Fruit fly (Drosophila melanogaster) whole organism, prepupa: ENCODE data around the gene Mpcp2.
A peak's percentile ranks its signal among the peaks of the same experiment; 100 is the strongest.

ENCODE experiments used
- Blimp-1 ChIP-seq: fragments of 200-800 bp; sonication (Bioruptor generic); optimal IDR thresholded peaks from 3 replicates; lab custom pipeline; 2017; ENCODE audit warnings: missing biosample characterization, missing genetic modification characterization, mild to moderate bottlenecking, moderate library complexity, missing genetic modification reagents
- CG10631 ChIP-seq: fragments of 200-800 bp; sonication (Bioruptor generic); optimal IDR thresholded peaks from 2 replicates; lab custom pipeline; 2016; ENCODE audit warnings: missing biosample characterization, missing genetic modification characterization
- CG11762 ChIP-seq: fragments of 200-800 bp; sonication (Bioruptor generic); optimal IDR thresholded peaks from 3 replicates; lab custom pipeline; 2016; ENCODE audit warnings: missing biosample characterization, missing genetic modification characterization; ENCODE audit not compliant: insufficient read depth
- CG11902 ChIP-seq: fragments of 200-800 bp; sonication (Bioruptor generic); optimal IDR thresholded peaks from 3 replicates; lab custom pipeline; 2016; ENCODE audit warnings: missing biosample characterization, missing genetic modification characterization
- CG15336 ChIP-seq: fragments of 200-800 bp; sonication (Bioruptor generic); IDR thresholded peaks from 2 replicates; pipeline ENCODE4 v1.3.6; 2022; ENCODE audit warnings: missing biosample characterization, missing genetic modification characterization
- CG1621 ChIP-seq: fragments of 200-800 bp; sonication (Bioruptor generic); optimal IDR thresholded peaks from 3 replicates; lab custom pipeline; 2018; ENCODE audit warnings: missing biosample characterization, mild to moderate bottlenecking, missing genetic modification characterization
- CG16779 ChIP-seq: fragments of 200-800 bp; sonication (Bioruptor generic); optimal IDR thresholded peaks from 3 replicates; lab custom pipeline; 2017; ENCODE audit warnings: missing biosample characterization, mild to moderate bottlenecking, missing genetic modification characterization
- CG3032 ChIP-seq: fragments of 200-800 bp; optimal IDR thresholded peaks from 2 replicates; lab custom pipeline; 2019; ENCODE audit warnings: missing biosample characterization, mild to moderate bottlenecking, missing genetic modification characterization, moderate library complexity
- CG34406 ChIP-seq: fragments of 200-800 bp; sonication (Bioruptor generic); optimal IDR thresholded peaks from 3 replicates; lab custom pipeline; 2016; ENCODE audit warnings: missing biosample characterization, missing genetic modification characterization
- CG3919 ChIP-seq: fragments of 200-800 bp; sonication (Bioruptor generic); optimal IDR thresholded peaks from 3 replicates; lab custom pipeline; 2016; ENCODE audit warnings: missing biosample characterization, missing genetic modification characterization
- CG6792 ChIP-seq: fragments of 200-800 bp; sonication (Bioruptor generic); optimal IDR thresholded peaks from 3 replicates; lab custom pipeline; 2016; ENCODE audit warnings: missing biosample characterization, missing genetic modification characterization
- CG6808 ChIP-seq: fragments of 200-800 bp; sonication (Bioruptor generic); optimal IDR thresholded peaks from 3 replicates; lab custom pipeline; 2017; ENCODE audit warnings: missing biosample characterization, missing genetic modification characterization, mild to moderate bottlenecking, moderate library complexity, missing genetic modification reagents
- CG6854 ChIP-seq: fragments of 200-800 bp; sonication (Bioruptor generic); optimal IDR thresholded peaks from 2 replicates; lab custom pipeline; 2017; ENCODE audit warnings: missing biosample characterization, mild to moderate bottlenecking, missing genetic modification characterization
- CG7368 ChIP-seq: fragments of 200-800 bp; sonication (Bioruptor generic); optimal IDR thresholded peaks from 3 replicates; lab custom pipeline; 2016; ENCODE audit warnings: missing biosample characterization, missing genetic modification characterization
- CG8319 ChIP-seq: fragments of 200-800 bp; sonication (Bioruptor generic); optimal IDR thresholded peaks from 3 replicates; lab custom pipeline; 2016; ENCODE audit warnings: missing biosample characterization, missing genetic modification characterization
- CG8632 ChIP-seq: fragments of 200-800 bp; sonication (Bioruptor generic); optimal IDR thresholded peaks from 3 replicates; lab custom pipeline; 2016; ENCODE audit warnings: missing biosample characterization, missing genetic modification characterization
- CG9139 ChIP-seq: fragments of 200-800 bp; sonication (Bioruptor generic); optimal IDR thresholded peaks from 3 replicates; lab custom pipeline; 2017; ENCODE audit warnings: missing biosample characterization, mild to moderate bottlenecking, missing genetic modification characterization
- Eip75B ChIP-seq: fragments of 200-800 bp; sonication (Bioruptor generic); optimal IDR thresholded peaks from 3 replicates; lab custom pipeline; 2016; ENCODE audit warnings: missing biosample characterization, missing genetic modification characterization
- Eip78C ChIP-seq: fragments of 200-800 bp; sonication (Bioruptor generic); peaks from one replicate; lab custom pipeline; 2016; ENCODE audit warnings: missing biosample characterization, missing genetic modification characterization
- Eip93F ChIP-seq: fragments of 200-800 bp; sonication (Bioruptor generic); optimal IDR thresholded peaks from 2 replicates; lab custom pipeline; 2016; ENCODE audit warnings: missing biosample characterization, mild to moderate bottlenecking, missing genetic modification characterization
- Ets96B ChIP-seq: fragments of 200-800 bp; optimal IDR thresholded peaks from 2 replicates; lab custom pipeline; 2019; ENCODE audit warnings: missing biosample characterization, mild to moderate bottlenecking, missing genetic modification characterization, moderate library complexity
- Gug ChIP-seq: fragments of 200-800 bp; sonication (Bioruptor generic); IDR thresholded peaks from 2 replicates; pipeline ENCODE4 v1.3.6; 2022; ENCODE audit warnings: missing biosample characterization, missing genetic modification characterization
- Hr38 ChIP-seq: sonication (Bioruptor generic); optimal IDR thresholded peaks from 2 replicates; lab custom pipeline; 2016; ENCODE audit warnings: missing biosample characterization, missing genetic modification characterization
- Hr39 ChIP-seq: fragments of 200-800 bp; sonication (Bioruptor generic); optimal IDR thresholded peaks from 2 replicates; lab custom pipeline; 2016; ENCODE audit warnings: missing biosample characterization, missing genetic modification characterization
- Hr4 ChIP-seq: fragments of 200-800 bp; sonication (Bioruptor generic); optimal IDR thresholded peaks from 3 replicates; lab custom pipeline; 2016; ENCODE audit warnings: missing biosample characterization, missing genetic modification characterization
- Lpt ChIP-seq: fragments of 200-800 bp; sonication (Bioruptor generic); optimal IDR thresholded peaks from 3 replicates; lab custom pipeline; 2016; ENCODE audit warnings: missing biosample characterization, missing genetic modification characterization
- OdsH ChIP-seq: fragments of 200-800 bp; sonication (Bioruptor generic); optimal IDR thresholded peaks from 3 replicates; lab custom pipeline; 2016; ENCODE audit warnings: missing biosample characterization, missing genetic modification characterization
- Smox ChIP-seq: fragments of 200-800 bp; sonication (Bioruptor generic); optimal IDR thresholded peaks from 3 replicates; lab custom pipeline; 2016; ENCODE audit warnings: missing biosample characterization, missing genetic modification characterization
- Sox102F ChIP-seq: fragments of 200-800 bp; sonication (Bioruptor generic); optimal IDR thresholded peaks from 2 replicates; lab custom pipeline; 2016; ENCODE audit warnings: missing biosample characterization, mild to moderate bottlenecking, missing genetic modification characterization
- Sox14 ChIP-seq: fragments of 200-800 bp; sonication (Bioruptor generic); optimal IDR thresholded peaks from 3 replicates; lab custom pipeline; 2016; ENCODE audit warnings: missing biosample characterization, missing genetic modification characterization
- Sox15 ChIP-seq: fragments of 200-800 bp; sonication (Bioruptor generic); optimal IDR thresholded peaks from 3 replicates; lab custom pipeline; 2016; ENCODE audit warnings: missing biosample characterization, missing genetic modification characterization
- acj6 ChIP-seq: fragments of 200-800 bp; sonication (Bioruptor generic); optimal IDR thresholded peaks from 3 replicates; lab custom pipeline; 2016; ENCODE audit warnings: missing biosample characterization, missing genetic modification characterization
- cyc ChIP-seq: fragments of 200-800 bp; sonication (Bioruptor generic); optimal IDR thresholded peaks from 3 replicates; lab custom pipeline; 2016; ENCODE audit warnings: missing biosample characterization, missing genetic modification characterization
- dac ChIP-seq: fragments of 200-800 bp; sonication (Bioruptor generic); optimal IDR thresholded peaks from 2 replicates; lab custom pipeline; 2017; ENCODE audit warnings: missing biosample characterization, mild to moderate bottlenecking, missing genetic modification characterization
- fd59A ChIP-seq: fragments of 200-800 bp; sonication (Bioruptor generic); optimal IDR thresholded peaks from 2 replicates; lab custom pipeline; 2017; ENCODE audit warnings: missing biosample characterization, mild to moderate bottlenecking, missing genetic modification characterization, missing genetic modification reagents
- fkh ChIP-seq: fragments of 200-800 bp; sonication (Bioruptor generic); optimal IDR thresholded peaks from 3 replicates; lab custom pipeline; 2017; ENCODE audit warnings: missing biosample characterization, mild to moderate bottlenecking, missing genetic modification characterization, moderate library complexity
- pdm3 ChIP-seq: fragments of 200-800 bp; sonication (Bioruptor generic); optimal IDR thresholded peaks from 3 replicates; lab custom pipeline; 2016; ENCODE audit warnings: missing biosample characterization, missing genetic modification characterization
- spab ChIP-seq: fragments of 200-800 bp; sonication (Bioruptor generic); optimal IDR thresholded peaks from 2 replicates; lab custom pipeline; 2017; ENCODE audit warnings: missing biosample characterization, mild to moderate bottlenecking, missing genetic modification characterization, missing genetic modification reagents
- ss ChIP-seq, 2 experiments: fragments of 200-800 bp; sonication (Bioruptor generic); optimal IDR thresholded peaks; 2 replicates in 1 of 2; 3 replicates in 1 of 2; lab custom pipeline; 2017 to 2018; ENCODE audit warnings: mild to moderate bottlenecking in 2 of 2, missing biosample characterization in 2 of 2, missing genetic modification characterization in 2 of 2, moderate library complexity in 1 of 2
- svp ChIP-seq: fragments of 200-800 bp; sonication (Bioruptor generic); peaks from one replicate; lab custom pipeline; 2016; ENCODE audit warnings: missing biosample characterization, missing genetic modification characterization
- topi ChIP-seq: fragments of 200-800 bp; sonication (Bioruptor generic); optimal IDR thresholded peaks from 3 replicates; lab custom pipeline; 2016; ENCODE audit warnings: missing biosample characterization, missing genetic modification characterization

Gene Mpcp2

DNA sequence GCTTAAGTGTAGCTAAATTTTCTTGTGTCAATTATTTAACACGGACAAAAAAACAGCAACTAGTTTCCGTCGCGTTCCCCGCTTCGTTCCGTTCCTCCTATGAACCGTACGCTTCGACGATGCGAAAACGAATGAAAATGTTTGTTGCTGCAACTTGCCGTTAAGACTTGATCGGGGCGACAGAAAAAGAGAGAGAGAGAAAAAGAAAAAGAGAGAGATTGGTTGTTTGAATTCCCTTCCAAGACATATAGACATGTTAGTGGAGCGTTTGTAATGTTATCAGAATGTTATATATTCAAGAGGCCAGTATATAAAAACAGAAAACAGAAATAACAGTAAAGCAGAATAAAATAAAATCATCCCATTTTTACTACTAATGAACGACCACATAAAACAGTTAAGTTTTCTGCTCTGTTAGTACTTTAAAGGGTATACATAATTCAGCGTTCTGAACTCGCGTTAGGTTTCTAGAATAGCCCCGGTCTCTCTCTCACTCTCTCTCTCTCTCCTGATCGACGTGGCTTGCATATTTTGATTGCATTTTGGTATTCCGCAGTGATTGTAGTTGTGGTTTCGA, 13.5 kb downstream of the Mpcp2 start, which contains the start of gene Gbs-70E (continued):
- TF ChIP-seq dac (GFP tag; lab: Kevin White, UChicago) (peak; percentile 70), fd59A (GFP tag; lab: Kevin White, UChicago) (peak; percentile 87), CG3032 (peak; percentile 89), CG8632 (GFP tag; lab: Kevin White, UChicago) (peak; percentile 93), CG6808 (peak; percentile 93), CG1621 (peak; percentile 88), OdsH (GFP tag; lab: Kevin White, UChicago) (peak; percentile 94), acj6 (GFP tag; lab: Kevin White, UChicago) (peak; percentile 94), CG3919 (GFP tag; lab: Kevin White, UChicago) (peak; percentile 94), Smox (GFP tag; lab: Kevin White, UChicago) (peak; percentile 94), Sox102F (peak; percentile 95), Lpt (GFP tag; lab: Kevin White, UChicago) (peak; percentile 88), Hr4 (GFP tag; lab: Kevin White, UChicago) (peak; percentile 95), Gug (GFP tag; lab: Robert Waterston, UW) (peak; percentile 90), Sox14 (GFP tag; lab: Kevin White, UChicago) (peak; percentile 96), pdm3 (GFP tag; lab: Kevin White, UChicago) (peak; percentile 95), Hr39 (GFP tag; lab: Kevin White, UChicago) (peak; percentile 94), Blimp-1 (GFP tag; lab: Kevin White, UChicago) (peak; percentile 83), Sox15 (GFP tag; lab: Kevin White, UChicago) (peak; percentile 91)

DNA sequence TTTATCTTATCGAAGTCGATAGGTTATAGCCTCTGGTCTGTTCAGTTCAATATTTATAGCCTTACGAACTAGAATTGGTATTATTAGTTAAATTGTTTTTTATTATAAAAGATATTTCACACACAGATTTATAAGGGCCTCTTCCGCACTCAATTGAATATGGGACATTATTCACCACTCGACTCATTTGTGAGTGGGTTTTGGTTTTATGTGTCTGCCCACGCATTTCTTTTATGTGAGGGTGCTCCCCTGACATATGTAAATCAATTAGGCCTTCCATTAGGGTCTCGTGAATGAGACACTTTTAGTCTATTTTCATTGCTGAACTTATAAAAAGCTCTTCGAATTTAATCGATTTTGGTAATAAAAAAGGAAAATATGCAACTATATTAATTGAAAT, 14.2 kb downstream of the Mpcp2 start:
- no peak for TF ChIP-seq ss (GFP tag; optimal IDR thresholded peaks at IDR 0.05; lab: Kevin White, UChicago)
- no peak for TF ChIP-seq Sox14 (GFP tag; lab: Kevin White, UChicago)
- TF ChIP-seq CG16779 (tag; lab: Kevin White, UChicago) = no peak

DNA sequence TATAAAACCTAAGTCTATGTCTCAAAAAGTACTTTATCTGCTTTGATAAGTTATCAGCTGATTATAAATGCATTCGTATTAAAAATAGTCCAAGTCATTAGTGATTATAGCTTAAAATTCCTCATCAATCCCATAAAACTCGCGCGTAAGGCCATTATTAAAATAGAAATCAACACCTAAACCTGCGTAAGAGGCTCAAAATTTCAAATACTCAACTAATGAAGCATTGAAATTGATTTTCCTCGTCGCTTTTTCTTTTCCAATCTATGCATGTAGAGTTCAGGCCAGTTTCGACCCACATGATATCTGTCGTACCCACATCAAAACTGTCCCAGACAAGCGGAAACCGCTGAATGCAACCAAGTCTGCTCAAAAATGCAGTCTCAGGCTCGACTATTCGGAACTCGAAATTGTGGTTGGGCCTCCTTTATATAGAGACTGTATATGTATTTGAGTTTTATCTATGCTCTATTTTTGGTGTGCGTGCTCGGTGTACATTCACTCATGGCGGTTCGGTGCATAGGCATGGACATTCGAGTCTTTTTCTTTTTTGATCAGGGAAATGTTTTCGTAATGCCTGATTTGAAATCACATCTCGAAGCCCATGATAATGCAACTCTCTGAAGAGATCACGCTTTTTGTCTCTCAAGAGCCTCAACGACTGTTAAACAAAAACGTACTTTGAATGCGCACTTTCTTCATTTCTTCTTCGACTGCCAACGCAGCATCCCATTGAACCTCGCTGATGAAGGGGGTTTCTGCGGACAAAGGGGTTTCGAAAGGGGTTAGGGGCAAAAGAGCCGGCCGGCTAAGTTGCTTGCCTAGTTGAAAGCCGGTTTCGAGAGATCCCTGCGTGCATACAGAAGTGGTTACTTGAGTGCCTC, 14.8 kb downstream of the Mpcp2 start:
- TF ChIP-seq CG11762 (GFP tag; lab: Kevin White, UChicago) (no peak), CG9139 (no peak), CG15336 (no peak), CG6854 (GFP tag; lab: Kevin White, UChicago) (no peak), CG3032 (no peak), acj6 (GFP tag; lab: Kevin White, UChicago) (no peak), Lpt (GFP tag; lab: Kevin White, UChicago) (no peak), topi (GFP tag; lab: Kevin White, UChicago) (no peak), CG34406 (GFP tag; lab: Kevin White, UChicago) (no peak)

DNA sequence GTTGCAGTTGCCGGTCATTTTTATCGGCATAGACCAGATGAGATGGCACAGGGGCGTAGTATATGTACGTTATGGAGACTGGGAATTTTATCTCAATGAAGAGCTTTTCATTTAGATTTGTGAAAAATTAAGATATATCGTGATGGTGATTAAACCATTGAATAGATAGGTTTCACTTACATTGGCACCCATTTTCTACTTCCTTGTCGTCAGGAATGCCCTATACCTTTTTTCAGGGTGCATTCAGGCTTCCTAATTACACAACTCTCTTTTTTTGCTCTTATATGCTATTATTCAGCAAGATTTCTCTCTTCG, 15.4 kb downstream of the Mpcp2 start:
- TF ChIP-seq Eip75B (peak; percentile 97), acj6 (GFP tag; lab: Kevin White, UChicago) (peak; percentile 96), cyc (peak; percentile 63), Hr39 (GFP tag; lab: Kevin White, UChicago) (peak; percentile 54), CG3032 (peak; percentile 94), CG15336 (peak; percentile 95), CG11762 (GFP tag; lab: Kevin White, UChicago) (peak; percentile 93), Sox15 (GFP tag; lab: Kevin White, UChicago) (peak; percentile 85), fkh (GFP tag; lab: Kevin White, UChicago) (no peak), Eip93F (GFP tag; lab: Kevin White, UChicago) (no peak), Blimp-1 (GFP tag; lab: Kevin White, UChicago) (peak; percentile 10), CG10631 (peak; percentile 98), Hr4 (GFP tag; lab: Kevin White, UChicago) (peak; percentile 94), Ets96B (tag; lab: Kevin White, UChicago) (peak; percentile 98), topi (GFP tag; lab: Kevin White, UChicago) (peak; percentile 80), CG11902 (GFP tag; lab: Kevin White, UChicago) (peak; percentile 85), CG6854 (GFP tag; lab: Kevin White, UChicago) (no peak), Hr38 (GFP tag; lab: Kevin White, UChicago) (no peak), CG8632 (GFP tag; lab: Kevin White, UChicago) (peak; percentile 91), ss (GFP tag; optimal IDR thresholded peaks at IDR 0.05; lab: Kevin White, UChicago) (peak; percentile 97 to 98), Eip78C (GFP tag; lab: Kevin White, UChicago) (peak; percentile 99), spab (GFP tag; lab: Kevin White, UChicago) (peak; percentile 98), Lpt (GFP tag; lab: Kevin White, UChicago) (peak; percentile 95), CG8319 (peak; percentile 93), svp (GFP tag; lab: Kevin White, UChicago) (peak; percentile 65), CG7368 (GFP tag; lab: Kevin White, UChicago) (peak; percentile 93), CG6792 (GFP tag; lab: Kevin White, UChicago) (peak; percentile 93), dac (GFP tag; lab: Kevin White, UChicago) (peak; percentile 90)
